Fruit fly (Drosophila melanogaster) whole organism: ENCODE results near the gene CG15535.

Experiments used
- CG8478 ChIP-seq: fragments of >200 bp; optimal IDR thresholded peaks from 2 replicates; lab custom pipeline; 2018; ENCODE audit warnings: inconsistent platforms
- Dll ChIP-seq: fragments of >200 bp; optimal IDR thresholded peaks from 2 replicates; lab custom pipeline; 2017
- EcR ChIP-seq, 2 experiments: fragments of >200 bp; optimal IDR thresholded peaks; 2 replicates each; lab custom pipeline; 2017; ENCODE audit warnings: missing biosample characterization in 2 of 2, missing genetic modification characterization in 2 of 2, missing genetic modification reagents in 2 of 2
- pan ChIP-seq: fragments of >200 bp; optimal IDR thresholded peaks from 2 replicates; lab custom pipeline; 2017
- psq ChIP-seq: fragments of >200 bp; optimal IDR thresholded peaks from 2 replicates; lab custom pipeline; 2017
- usp ChIP-seq: fragments of >200 bp; optimal IDR thresholded peaks from 2 replicates; lab custom pipeline; 2017; ENCODE audit warnings: missing biosample characterization, missing genetic modification characterization, mixed read lengths

CG15535 gene

dm6 chr3R:30387515-30388178 is 36.1 kb downstream of the CG15535 start, which contains the start of the genes Fer2LCH and Fer1HCH:
Fer2LCH (plus strand) TSS chr3R:30387804.
Fer1HCH (minus strand) TSS chr3R:30388178.
- peak; percentile 36 for TF ChIP-seq Dll (lab: Kevin White, UChicago)
- no peak for TF ChIP-seq usp (GFP tag; lab: Kevin White, UChicago)
- no peak for TF ChIP-seq EcR (GFP tag; optimal IDR thresholded peaks at IDR 0.05; lab: Kevin White, UChicago)

dm6 chr3R:30386759-30387437 is 36.8 kb downstream of the CG15535 start:
- TF ChIP-seq Dll (lab: Kevin White, UChicago) (no peak), pan (lab: Kevin White, UChicago) (no peak), CG8478 (lab: Kevin White, UChicago) (no peak), usp (GFP tag; lab: Kevin White, UChicago) (no peak), psq (no peak), EcR (GFP tag; optimal IDR thresholded peaks at IDR 0.05; lab: Kevin White, UChicago) (no peak)

- TF ChIP-seq CG8478 (lab: Kevin White, UChicago) (no peak), Dll (lab: Kevin White, UChicago) (no peak), psq (no peak), usp (GFP tag; lab: Kevin White, UChicago) (no peak), pan (lab: Kevin White, UChicago) (no peak), EcR (GFP tag; optimal IDR thresholded peaks at IDR 0.05; lab: Kevin White, UChicago) (no peak)
Observed at dm6 chr3R:30385531-30385930, 38.2 kb downstream of the CG15535 start.

- no peak for TF ChIP-seq CG8478 (lab: Kevin White, UChicago)
- no peak for TF ChIP-seq Dll (lab: Kevin White, UChicago)
- TF ChIP-seq EcR (GFP tag; optimal IDR thresholded peaks at IDR 0.05; lab: Kevin White, UChicago): no peak
- TF ChIP-seq usp (GFP tag; lab: Kevin White, UChicago): no peak
- TF ChIP-seq psq: no peak
- TF ChIP-seq pan (lab: Kevin White, UChicago): no peak
Observed at dm6 chr3R:30383181-30383580, 40.5 kb downstream of the CG15535 start.
